Fruit fly (Drosophila melanogaster): Measurements from ENCODE around the gene CG6696.

DNA sequence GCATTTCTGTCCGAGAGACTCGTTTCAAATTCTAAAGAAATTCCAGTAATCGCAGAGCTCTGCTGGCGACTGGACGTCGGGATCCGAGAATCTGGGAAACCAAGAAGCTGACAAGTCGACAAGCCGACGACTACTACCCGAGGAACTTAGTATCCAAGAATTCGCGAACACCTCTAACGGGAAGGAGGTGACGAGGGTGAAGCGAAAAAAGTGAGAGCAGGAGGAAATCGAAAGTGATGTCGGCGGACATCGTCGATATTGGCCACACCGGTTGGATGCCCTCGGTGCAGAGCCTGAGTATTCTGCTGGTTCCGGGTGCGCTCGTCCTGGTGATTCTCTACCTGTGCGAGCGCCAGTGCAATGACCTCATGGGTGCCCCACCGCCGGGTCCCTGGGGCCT lies 23.8 kb upstream of the CG6696 start, which contains the start of gene phtm:
- TF ChIP-seq inv (GFP tag; IDR thresholded peaks at IDR 0.05; ENCODE audit: partially characterized antibody): no peak
- TF ChIP-seq CG9876 (GFP tag; optimal IDR thresholded peaks at IDR 0.05): no peak
- TF ChIP-seq CG4404 (GFP tag; IDR thresholded peaks at IDR 0.05): no peak
- no peak for TF ChIP-seq danr (GFP tag; IDR thresholded peaks at IDR 0.05)
- no peak for TF ChIP-seq GATAe (GFP tag; conservative IDR thresholded peaks at IDR 0.05)
- TF ChIP-seq Nf-YB (GFP tag; optimal IDR thresholded peaks at IDR 0.05): no peak
- TF ChIP-seq pzg (GFP tag; optimal IDR thresholded peaks at IDR 0.05): no peak
- TF ChIP-seq Deaf1 (tag; optimal IDR thresholded peaks at IDR 0.05): no peak

Data from whole organism, embryonic.